Worm (Caenorhabditis elegans): Measurements from ENCODE around the gene srbc-48.
"Not testable (repeated sequence)": the region's sequence is repeated elsewhere in the genome, so short reads cannot be mapped to it uniquely, and the experiment has no call there.

DNA sequence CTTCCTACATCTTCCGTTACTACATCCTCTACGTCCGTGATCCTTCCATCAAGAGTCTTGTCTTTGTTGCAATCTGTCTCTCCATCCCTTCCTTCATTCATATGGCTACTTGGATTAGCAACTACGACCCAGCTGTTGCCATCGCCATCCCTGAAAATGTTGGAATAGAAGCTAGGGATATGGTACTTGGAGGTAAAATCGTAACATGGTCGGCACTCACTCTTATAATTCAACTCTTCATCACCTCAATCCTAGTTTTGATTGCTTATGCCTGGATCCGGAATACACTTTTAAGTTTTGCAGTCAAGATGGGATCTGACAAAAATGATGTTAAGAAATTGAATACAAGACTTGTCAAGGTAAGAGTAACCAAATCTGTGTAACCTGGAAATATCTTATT lies 16.3 kb upstream of the srbc-48 start, which contains the start of gene T26E4.18:
- TF ChIP-seq efl-3 (GFP tag; optimal IDR thresholded peaks at IDR 0.05); ztf-11 (tag; optimal IDR thresholded peaks at IDR 0.05); pqm-1 (tag; optimal IDR thresholded peaks at IDR 0.05); pax-3 (tag; optimal IDR thresholded peaks at IDR 0.05): not testable (repeated sequence)

Measured in whole organism, L1 larva.